Worm (Caenorhabditis elegans): Measurements from ENCODE around the gene srh-35.

Gene srh-35

DNA sequence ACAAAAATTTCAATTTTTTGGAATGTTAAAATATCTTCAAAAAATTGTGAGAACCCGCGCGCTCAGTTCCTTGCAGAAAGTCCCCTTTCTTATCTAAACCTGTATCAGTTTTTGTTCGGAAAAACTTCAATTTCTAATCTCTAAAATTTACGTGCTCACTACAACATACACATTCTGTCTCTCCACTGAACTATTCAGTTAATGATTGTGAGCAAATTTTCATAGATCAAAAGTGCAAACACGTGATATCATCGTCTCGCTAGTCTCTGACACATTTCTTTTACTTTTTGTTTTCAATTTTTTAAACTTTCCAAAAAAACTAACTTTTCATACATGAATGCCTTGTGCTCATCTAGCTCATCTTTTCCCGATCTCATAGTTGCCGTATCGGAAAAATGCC lies 10.4 kb upstream of the srh-35 start, which contains the start of gene nhr-203:
nhr-203 (plus strand) TSS at position 332 of the 400 bp plus-strand sequence.
- TF ChIP-seq ama-1 (optimal IDR thresholded peaks at IDR 0.05) (no peak), tra-1 (GFP tag; IDR thresholded peaks at IDR 0.05) (no peak), daf-16 (GFP tag; optimal IDR thresholded peaks at IDR 0.05) (no peak), daf-16 (tag; optimal IDR thresholded peaks at IDR 0.05) (peak; percentile 81), mes-2 (tag; optimal IDR thresholded peaks at IDR 0.05; ENCODE audit: poor library complexity, severe bottlenecking) (peak; percentile 39), nhr-102 (tag; optimal IDR thresholded peaks at IDR 0.05) (peak; percentile 35), vab-7 (GFP tag; IDR thresholded peaks at IDR 0.05) (no peak), lsy-2 (tag; optimal IDR thresholded peaks at IDR 0.05) (peak in 1 of 2 experiments; percentile 6), hlh-30 (tag; optimal IDR thresholded peaks at IDR 0.05; ENCODE audit: insufficient read depth) (peak; percentile 60), zip-11 (GFP tag; IDR thresholded peaks at IDR 0.05) (no peak), nhr-77 (tag; optimal IDR thresholded peaks at IDR 0.05) (peak; percentile 66), php-3 (GFP tag; IDR thresholded peaks at IDR 0.05) (peak; percentile 76), nhr-28 (tag; optimal IDR thresholded peaks at IDR 0.05) (peak; percentile 99), ceh-32 (tag; optimal IDR thresholded peaks at IDR 0.05; ENCODE audit: poor library complexity) (no peak), nhr-42 (GFP tag; IDR thresholded peaks at IDR 0.05) (no peak), nhr-48 (tag; optimal IDR thresholded peaks at IDR 0.05) (peak; percentile 49), hif-1 (tag; optimal IDR thresholded peaks at IDR 0.05) (peak in 1 of 2 experiments; percentile 14), pqm-1 (tag; optimal IDR thresholded peaks at IDR 0.05) (peak; percentile 62), mxl-3 (GFP tag; optimal IDR thresholded peaks at IDR 0.05) (no peak), hlh-11 (tag; optimal IDR thresholded peaks at IDR 0.05) (peak; percentile 63), dmd-6 (GFP tag; IDR thresholded peaks at IDR 0.05) (peak; percentile 89), dve-1 (tag; optimal IDR thresholded peaks at IDR 0.05; ENCODE audit: insufficient read depth) (peak; percentile 80)

DNA sequence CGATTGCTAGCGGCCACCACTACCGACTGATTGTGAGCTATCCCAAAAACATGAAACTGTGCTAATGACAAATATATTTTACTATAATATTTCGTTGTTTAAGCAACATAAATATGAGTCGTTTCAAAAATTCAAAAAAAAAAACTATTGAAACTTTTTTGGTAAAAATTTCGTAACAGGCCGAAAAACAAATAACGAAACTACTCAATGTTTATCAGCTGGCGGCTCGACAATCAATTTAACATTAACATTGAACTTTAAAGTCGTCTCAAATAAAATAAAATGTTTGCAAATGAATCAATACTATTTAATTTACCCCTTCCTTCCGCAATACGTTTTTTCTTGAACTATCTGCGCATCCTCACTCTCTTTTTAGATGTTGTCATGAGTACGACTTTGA lies 8.8 kb upstream of the srh-35 start:
- no peak for TF ChIP-seq tag-97 (GFP tag; IDR thresholded peaks at IDR 0.05)
- peak; percentile 18 for TF ChIP-seq pqm-1 (tag; optimal IDR thresholded peaks at IDR 0.05)
- TF ChIP-seq nhr-28 (tag; optimal IDR thresholded peaks at IDR 0.05): peak; percentile 36
- no peak for TF ChIP-seq daf-16 (GFP tag; optimal IDR thresholded peaks at IDR 0.05)
- TF ChIP-seq daf-16 (tag; optimal IDR thresholded peaks at IDR 0.05): peak; percentile 62
- peak; percentile 23 for TF ChIP-seq dve-1 (tag; optimal IDR thresholded peaks at IDR 0.05; ENCODE audit: insufficient read depth)

DNA sequence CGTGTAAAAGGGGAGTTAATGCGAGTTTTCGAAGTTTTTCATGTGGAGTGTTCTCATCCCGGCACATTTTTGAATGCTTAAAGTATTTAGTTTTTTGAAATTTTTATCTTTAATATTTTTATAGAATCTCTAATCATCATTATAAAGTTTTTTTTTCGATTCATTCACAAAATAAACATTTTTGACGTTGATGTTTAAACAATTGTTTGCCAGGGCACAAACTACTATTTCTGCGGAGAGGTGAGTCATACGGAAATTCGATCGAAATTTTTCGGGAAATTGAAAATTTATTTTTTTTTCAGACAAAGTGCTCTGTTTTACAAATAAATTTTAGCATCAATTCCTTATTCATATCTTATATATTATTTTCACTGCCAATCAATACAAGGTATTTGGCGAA lies 4.5 kb upstream of the srh-35 start, which contains the start of gene nhr-98:
nhr-98 (plus strand) TSS at position 301 of the 400 bp plus-strand sequence.
- no peak for TF ChIP-seq Y75B8A.6 (GFP tag; IDR thresholded peaks at IDR 0.05)
- no peak for TF ChIP-seq nhr-77 (tag; optimal IDR thresholded peaks at IDR 0.05)
- TF ChIP-seq aha-1 (tag): peak; percentile 53

DNA sequence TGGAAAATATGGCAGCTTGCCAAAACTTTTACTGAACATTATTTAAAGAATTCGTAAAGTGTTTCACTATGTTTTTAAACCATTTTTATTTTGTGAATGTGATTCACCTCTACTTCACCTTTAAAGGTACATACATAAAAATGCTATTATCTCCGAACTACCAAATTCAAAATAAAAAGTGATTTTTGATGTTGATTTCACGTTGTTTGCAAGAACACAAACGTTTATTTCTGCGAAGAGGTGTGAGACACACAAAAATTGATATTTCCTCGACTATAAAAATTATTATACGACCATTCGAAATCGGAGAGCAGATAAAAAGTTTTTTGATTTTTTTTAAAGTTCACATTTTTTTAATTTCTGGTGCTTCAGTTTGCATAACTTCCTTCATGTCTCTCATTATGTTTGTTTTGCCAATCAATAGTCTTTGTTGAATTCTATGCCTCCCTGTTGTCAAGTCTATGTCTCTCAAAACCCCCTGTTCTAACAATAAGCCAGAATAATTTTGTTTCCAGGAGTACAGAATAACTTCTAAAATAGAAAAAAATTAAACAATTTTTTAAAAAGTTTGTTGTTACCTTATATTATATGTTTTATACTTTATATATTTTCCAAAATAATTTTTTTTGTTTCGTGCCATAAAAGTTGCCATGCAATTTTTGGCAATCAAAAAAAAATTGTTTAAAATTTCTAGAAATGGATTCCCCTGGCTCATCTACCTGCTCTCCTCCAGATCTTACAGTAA lies 1.9 kb upstream of the srh-35 start, which contains the start of gene nhr-123:
nhr-123 (plus strand) TSS at position 695 of the 745 bp plus-strand sequence.
- TF ChIP-seq lin-39 (tag; optimal IDR thresholded peaks at IDR 0.05) (no peak), madf-5 (GFP tag; IDR thresholded peaks at IDR 0.05) (no peak), unc-39 (tag; optimal IDR thresholded peaks at IDR 0.05) (no peak), nhr-10 (tag; optimal IDR thresholded peaks at IDR 0.05) (no peak), zip-11 (GFP tag; IDR thresholded peaks at IDR 0.05) (no peak), zag-1 (tag; optimal IDR thresholded peaks at IDR 0.05) (no peak), mes-2 (tag; optimal IDR thresholded peaks at IDR 0.05; ENCODE audit: poor library complexity, severe bottlenecking) (no peak), php-3 (GFP tag; IDR thresholded peaks at IDR 0.05) (0 out of 2 replicates have a peak, but pooled peaks have one; percentile 21), ZK546.5 (tag; optimal IDR thresholded peaks at IDR 0.05) (no peak), pha-4 (GFP tag; IDR thresholded peaks at IDR 0.05) (no peak), pha-4 (tag; optimal IDR thresholded peaks at IDR 0.05) (no peak), aha-1 (tag) (no peak), ceh-28 (tag; optimal IDR thresholded peaks at IDR 0.05) (no peak), dve-1 (tag; optimal IDR thresholded peaks at IDR 0.05; ENCODE audit: insufficient read depth) (peak; percentile 5), dmd-8 (GFP tag; IDR thresholded peaks at IDR 0.05) (no peak), zip-2 (tag; optimal IDR thresholded peaks at IDR 0.05) (no peak), ama-1 (optimal IDR thresholded peaks at IDR 0.05) (no peak), saeg-2 (GFP tag; IDR thresholded peaks at IDR 0.05) (no peak), Y5F2A.4 (GFP tag; optimal IDR thresholded peaks at IDR 0.05) (no peak), lin-1 (GFP tag; IDR thresholded peaks at IDR 0.05) (no peak), cey-2 (tag; optimal IDR thresholded peaks at IDR 0.05; ENCODE audit: borderline replicate concordance, insufficient read depth) (no peak), sdz-12 (GFP tag; optimal IDR thresholded peaks at IDR 0.05) (no peak), ZK337.2 (GFP tag; IDR thresholded peaks at IDR 0.05) (no peak), dmd-6 (GFP tag; IDR thresholded peaks at IDR 0.05) (no peak), fkh-10 (GFP tag; optimal IDR thresholded peaks at IDR 0.05) (no peak), nhr-28 (tag; optimal IDR thresholded peaks at IDR 0.05) (peak; percentile 46)
